Worm (Caenorhabditis elegans): ENCODE data around the gene lido-9.
"Not testable (repeated sequence)": the region's sequence is repeated elsewhere in the genome, so short reads cannot be mapped to it uniquely, and the experiment has no call there.

lido-9 gene

DNA sequence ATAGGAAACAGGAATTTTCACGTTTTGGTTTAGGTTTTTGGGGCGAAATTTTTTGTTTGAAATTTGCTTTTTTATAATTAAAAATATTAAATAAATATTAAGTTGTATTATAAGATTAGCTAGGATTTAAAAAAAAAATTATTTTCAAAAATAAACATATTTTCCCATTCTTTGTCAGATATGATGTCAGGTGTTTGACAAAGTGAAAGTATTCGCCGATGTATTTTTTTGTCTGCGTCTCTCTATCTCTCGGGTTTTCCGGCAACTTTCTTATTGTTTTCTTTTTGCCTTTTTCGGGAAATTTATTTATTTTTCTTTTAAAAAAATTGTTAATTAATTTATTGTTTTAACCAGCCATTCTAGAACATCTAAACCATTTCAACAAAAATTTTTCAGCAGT lies 29.8 kb downstream of the lido-9 start:
- no peak for TF ChIP-seq nhr-11 (tag; optimal IDR thresholded peaks at IDR 0.05)
- no peak for TF ChIP-seq snpc-4 (tag; optimal IDR thresholded peaks at IDR 0.05)
- TF ChIP-seq fkh-10 (GFP tag; optimal IDR thresholded peaks at IDR 0.05) = no peak
- TF ChIP-seq skn-1 (tag; optimal IDR thresholded peaks at IDR 0.05) = no peak
- TF ChIP-seq ama-1 (optimal IDR thresholded peaks at IDR 0.05) = no peak
- TF ChIP-seq elt-2 (tag; optimal IDR thresholded peaks at IDR 0.05) = no peak
- TF ChIP-seq nhr-43 (tag; optimal IDR thresholded peaks at IDR 0.05; ENCODE audit: poor library complexity, severe bottlenecking) = no peak
- no peak for TF ChIP-seq R02D3.7 (tag; optimal IDR thresholded peaks at IDR 0.05)
- TF ChIP-seq nhr-28 (tag; optimal IDR thresholded peaks at IDR 0.05) = no peak
- no peak for TF ChIP-seq nfya-1 (tag; optimal IDR thresholded peaks at IDR 0.05; ENCODE audit: insufficient read depth)
- TF ChIP-seq eor-1 (tag; optimal IDR thresholded peaks at IDR 0.05) = no peak
- no peak for TF ChIP-seq nhr-237 (tag; optimal IDR thresholded peaks at IDR 0.05)
- no peak for TF ChIP-seq zag-1 (tag; optimal IDR thresholded peaks at IDR 0.05)

- TF ChIP-seq jun-1, lsy-12, nhr-76 (tag; optimal IDR thresholded peaks at IDR 0.05): not testable (repeated sequence)
Measured at ce11 chrII:3032480-3032879, 31.9 kb downstream of the lido-9 start, which contains the start of gene B0454.6. Gene B0454.6 (plus strand): TSS chrII:3032780.

ce11 chrII:3034914-3035313 lies 34.3 kb downstream of the lido-9 start:
- no peak for TF ChIP-seq lsy-12 (tag; optimal IDR thresholded peaks at IDR 0.05)
- TF ChIP-seq nhr-77 (tag; optimal IDR thresholded peaks at IDR 0.05) = no peak

ce11 chrII:3036344-3036743 lies 35.8 kb downstream of the lido-9 start:
- no peak for TF ChIP-seq nhr-25 (tag; optimal IDR thresholded peaks at IDR 0.05)

DNA sequence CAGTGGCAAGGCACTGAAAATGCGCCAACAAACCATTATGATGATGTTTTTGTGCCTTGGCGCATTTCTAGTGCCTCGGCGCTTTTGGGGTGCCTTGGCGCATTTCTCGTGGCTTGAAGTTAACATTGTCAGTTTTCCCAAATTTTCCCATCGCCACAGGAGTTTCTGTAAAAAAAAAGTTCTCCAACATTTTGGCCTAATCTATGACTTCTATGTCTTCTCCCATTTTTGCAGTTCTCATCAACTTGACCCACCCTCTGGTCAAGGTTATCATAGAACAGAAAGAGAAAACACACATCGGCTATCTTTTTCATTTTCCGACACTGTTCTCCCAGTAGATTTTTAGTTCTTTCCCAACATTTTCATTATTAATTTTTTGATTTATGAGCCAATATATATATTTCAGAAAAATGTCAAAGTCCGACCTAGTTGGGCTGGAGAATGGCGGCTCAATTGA lies 37.9 kb downstream of the lido-9 start, which contains the start of the genes B0454.26 and B0454.5:
Gene B0454.26, minus strand, starts transcription at position 101 of the 457 bp plus-strand sequence.
Gene B0454.5, plus strand, starts transcription at position 407 of the 457 bp plus-strand sequence.
- TF ChIP-seq lin-15B (tag; optimal IDR thresholded peaks at IDR 0.05) = no peak
- no peak for TF ChIP-seq ceh-28 (tag; optimal IDR thresholded peaks at IDR 0.05)

DNA sequence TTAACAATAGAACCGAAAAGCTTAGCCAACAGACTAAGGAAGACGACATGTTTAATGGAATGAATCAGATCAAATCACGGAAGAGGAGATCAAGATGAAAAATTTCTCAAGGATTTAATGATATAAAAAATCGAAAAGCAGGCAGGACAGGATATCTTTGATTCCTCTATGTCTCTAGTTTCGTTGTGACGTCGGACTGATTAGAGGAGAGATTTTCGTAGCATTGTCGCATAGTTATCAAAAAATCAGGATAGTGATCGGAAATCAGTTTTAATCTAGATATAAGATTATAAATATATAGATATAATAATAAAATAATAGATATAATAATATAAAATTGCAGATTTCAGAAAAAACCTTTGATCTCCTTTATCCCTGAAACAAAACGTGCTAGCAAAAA lies 42.8 kb downstream of the lido-9 start, which contains the start of gene B0454.8:
Gene B0454.8, minus strand, starts transcription at position 101 of the 400 bp plus-strand sequence.
- TF ChIP-seq ztf-11 (tag; optimal IDR thresholded peaks at IDR 0.05) (no peak), nhr-25 (tag; optimal IDR thresholded peaks at IDR 0.05) (no peak), ama-1 (optimal IDR thresholded peaks at IDR 0.05) (no peak), unc-39 (tag; optimal IDR thresholded peaks at IDR 0.05) (no peak), R02D3.7 (tag; optimal IDR thresholded peaks at IDR 0.05) (no peak), nhr-28 (tag; optimal IDR thresholded peaks at IDR 0.05) (no peak), lsy-12 (tag; optimal IDR thresholded peaks at IDR 0.05) (no peak)

DNA sequence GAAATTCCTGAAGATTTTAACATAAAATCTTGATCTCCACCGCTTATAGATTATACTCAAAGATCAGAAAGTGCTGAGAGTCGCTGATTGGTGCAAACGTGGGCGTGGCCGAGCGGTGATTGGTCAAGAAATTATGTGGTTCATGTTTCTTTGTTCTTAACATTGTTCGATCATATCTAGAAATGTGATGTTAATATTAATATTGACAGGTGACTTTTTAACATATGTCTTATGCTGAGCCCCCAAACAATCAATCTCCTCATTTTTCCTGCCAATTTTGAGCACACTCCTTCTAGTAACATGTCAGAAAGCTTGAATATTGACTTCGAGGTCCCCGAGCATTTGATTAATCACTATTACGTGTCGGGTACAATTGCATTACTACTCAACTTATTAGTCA lies 43.5 kb downstream of the lido-9 start, which contains the start of gene sri-29:
Gene sri-29, plus strand, starts transcription at position 301 of the 400 bp plus-strand sequence.
- TF ChIP-seq mdl-1 (tag; optimal IDR thresholded peaks at IDR 0.05) (no peak), nhr-43 (tag; optimal IDR thresholded peaks at IDR 0.05; ENCODE audit: poor library complexity, severe bottlenecking) (no peak), nhr-237 (tag; optimal IDR thresholded peaks at IDR 0.05) (no peak), nhr-28 (tag; optimal IDR thresholded peaks at IDR 0.05) (no peak), ceh-9 (tag; optimal IDR thresholded peaks at IDR 0.05) (no peak), lin-39 (tag; optimal IDR thresholded peaks at IDR 0.05) (no peak), lsy-12 (tag; optimal IDR thresholded peaks at IDR 0.05) (no peak)

DNA sequence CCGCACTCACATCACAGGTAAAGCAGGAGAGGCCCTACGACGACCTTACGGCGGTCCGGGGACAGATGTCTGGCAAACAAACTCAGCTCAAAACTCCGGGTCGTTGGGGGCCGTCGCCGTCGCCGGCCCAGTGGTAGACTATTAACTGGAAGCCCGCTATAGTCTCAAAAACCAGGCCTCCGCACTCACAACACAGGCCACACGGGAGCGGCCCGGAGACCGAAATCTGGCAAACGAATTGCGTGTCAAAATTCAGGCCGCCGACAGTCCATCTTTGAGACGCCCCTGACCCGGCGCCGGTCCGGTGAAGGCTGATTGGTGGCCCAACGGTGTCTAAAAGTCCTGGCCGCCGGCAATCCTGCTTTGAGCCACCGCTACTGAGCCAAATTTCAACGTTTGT lies 44.9 kb downstream of the lido-9 start:
- TF ChIP-seq eor-1 (tag; optimal IDR thresholded peaks at IDR 0.05) (no peak), ceh-9 (tag; optimal IDR thresholded peaks at IDR 0.05) (no peak), fos-1 (tag; optimal IDR thresholded peaks at IDR 0.05) (no peak), daf-12 (tag; optimal IDR thresholded peaks at IDR 0.05) (no peak), egl-5 (tag; optimal IDR thresholded peaks at IDR 0.05) (no peak), sea-2 (GFP tag; optimal IDR thresholded peaks at IDR 0.05) (no peak), lin-15B (tag; optimal IDR thresholded peaks at IDR 0.05) (no peak), mdl-1 (tag; optimal IDR thresholded peaks at IDR 0.05) (no peak), lin-39 (tag; optimal IDR thresholded peaks at IDR 0.05) (no peak), snpc-4 (tag; optimal IDR thresholded peaks at IDR 0.05) (no peak), nhr-23 (tag; optimal IDR thresholded peaks at IDR 0.05) (no peak), elt-3 (tag; optimal IDR thresholded peaks at IDR 0.05) (no peak), elt-2 (tag; optimal IDR thresholded peaks at IDR 0.05) (no peak), nhr-43 (tag; optimal IDR thresholded peaks at IDR 0.05; ENCODE audit: poor library complexity, severe bottlenecking) (no peak), skn-1 (tag; optimal IDR thresholded peaks at IDR 0.05) (no peak), nhr-12 (tag; optimal IDR thresholded peaks at IDR 0.05) (no peak), pqm-1 (tag; optimal IDR thresholded peaks at IDR 0.05) (no peak)

Measured in whole organism, L3 larva.